Fruit fly (Drosophila melanogaster) whole organism, embryonic: ENCODE results near the gene ArfGAP3.

Experiments used
- Ada2b ChIP-seq: fragments of 200-800 bp; sonication (Bioruptor generic); IDR thresholded peaks from 2 replicates; pipeline ENCODE4 v1.3.6; 2022; ENCODE audit warnings: missing biosample characterization, missing genetic modification characterization
- Asciz ChIP-seq: fragments of 200-800 bp; sonication (Bioruptor generic); optimal IDR thresholded peaks from 2 replicates; lab custom pipeline; 2017; ENCODE audit warnings: missing biosample characterization, mild to moderate bottlenecking, missing genetic modification characterization, missing genetic modification reagents
- Atf-2 ChIP-seq: fragments of 200-800 bp; sonication (Bioruptor generic); optimal IDR thresholded peaks from 2 replicates; lab custom pipeline; 2016; ENCODE audit warnings: missing biosample characterization, missing genetic modification characterization
- B-H2 ChIP-seq: fragments of 200-800 bp; sonication (Bioruptor generic); optimal IDR thresholded peaks from 2 replicates; lab custom pipeline; 2018; ENCODE audit warnings: missing biosample characterization, mild to moderate bottlenecking, missing genetic modification characterization
- BEAF-32 ChIP-seq: fragments of 200-800 bp; sonication (Bioruptor generic); optimal IDR thresholded peaks from 3 replicates; lab custom pipeline; 2017; ENCODE audit warnings: missing biosample characterization, missing genetic modification characterization, mild to moderate bottlenecking, moderate library complexity, missing genetic modification reagents
- CG12744 ChIP-seq: fragments of 200-800 bp; sonication (Bioruptor generic); optimal IDR thresholded peaks from 2 replicates; lab custom pipeline; 2016; ENCODE audit warnings: missing biosample characterization, missing genetic modification characterization
- CG14050 ChIP-seq: fragments of 200-800 bp; sonication (Bioruptor generic); IDR thresholded peaks from 3 replicates; pipeline ENCODE4 v1.3.6; 2022; ENCODE audit warnings: missing biosample characterization, missing genetic modification characterization
- CG1529 ChIP-seq: fragments of 200-800 bp; sonication (Bioruptor generic); optimal IDR thresholded peaks from 3 replicates; lab custom pipeline; 2018; ENCODE audit warnings: missing biosample characterization, missing genetic modification characterization
- CG16813 ChIP-seq: fragments of 200-800 bp; sonication (Bioruptor generic); IDR thresholded peaks from 3 replicates; pipeline ENCODE4 v1.3.6; 2022; ENCODE audit warnings: missing biosample characterization, missing genetic modification characterization; ENCODE audit not compliant: partially characterized antibody
- CG17829 ChIP-seq: fragments of 200-800 bp; optimal IDR thresholded peaks from 2 replicates; lab custom pipeline; 2019; ENCODE audit warnings: missing biosample characterization, mild to moderate bottlenecking, missing genetic modification characterization, moderate library complexity
- CG2712 ChIP-seq: fragments of 200-800 bp; optimal IDR thresholded peaks from 3 replicates; lab custom pipeline; 2019; ENCODE audit warnings: missing biosample characterization, mild to moderate bottlenecking, missing genetic modification characterization, moderate library complexity
- CG31388 ChIP-seq: fragments of 200-800 bp; sonication (Bioruptor generic); optimal IDR thresholded peaks from 2 replicates; lab custom pipeline; 2016; ENCODE audit warnings: missing biosample characterization, missing genetic modification characterization
- CG3407 ChIP-seq: fragments of 200-800 bp; sonication (Bioruptor generic); optimal IDR thresholded peaks from 2 replicates; lab custom pipeline; 2018; ENCODE audit warnings: missing biosample characterization, mild to moderate bottlenecking, missing genetic modification characterization
- CG3838 ChIP-seq: fragments of 200-800 bp; sonication (Bioruptor generic); optimal IDR thresholded peaks from 3 replicates; lab custom pipeline; 2016; ENCODE audit warnings: missing biosample characterization, missing genetic modification characterization
- CG6791 ChIP-seq: fragments of 200-800 bp; sonication (Bioruptor generic); IDR thresholded peaks from 3 replicates; pipeline ENCODE4 v1.3.6; 2022; ENCODE audit warnings: missing biosample characterization, missing genetic modification characterization; ENCODE audit not compliant: partially characterized antibody
- CG7372 ChIP-seq: fragments of 200-800 bp; sonication (Bioruptor generic); IDR thresholded peaks from 2 replicates; pipeline ENCODE4 v1.3.6; 2022; ENCODE audit warnings: missing biosample characterization, missing genetic modification characterization
- CG7963 ChIP-seq: fragments of 200-800 bp; sonication (Bioruptor generic); IDR thresholded peaks from 3 replicates; pipeline ENCODE4 v1.3.6; 2022; ENCODE audit warnings: missing biosample characterization, missing genetic modification characterization; ENCODE audit not compliant: partially characterized antibody
- CG8290 ChIP-seq, 3 experiments: fragments of 200-800 bp; sonication (Bioruptor generic); optimal IDR thresholded peaks; 2 replicates each; lab custom pipeline; 2016 to 2019; ENCODE audit warnings: missing biosample characterization in 3 of 3, missing genetic modification characterization in 3 of 3, mild to moderate bottlenecking in 2 of 3, moderate library complexity in 1 of 3
- CG9932 ChIP-seq: fragments of 200-800 bp; sonication (Bioruptor generic); IDR thresholded peaks from 2 replicates; pipeline ENCODE4 v1.3.6; 2022; ENCODE audit warnings: missing biosample characterization, missing genetic modification characterization
- CoRest ChIP-seq: fragments of 200-800 bp; sonication (Bioruptor generic); optimal IDR thresholded peaks from 3 replicates; lab custom pipeline; 2018; ENCODE audit warnings: missing biosample characterization, mild to moderate bottlenecking, missing genetic modification characterization, moderate library complexity
- GATAe ChIP-seq: fragments of 200-800 bp; sonication (Bioruptor generic); conservative IDR thresholded peaks from 2 replicates; pipeline ENCODE4 v1.3.6; 2022; ENCODE audit warnings: missing biosample characterization, missing genetic modification characterization
- Hr3 ChIP-seq: fragments of 200-800 bp; sonication (Bioruptor generic); optimal IDR thresholded peaks from 3 replicates; lab custom pipeline; 2016; ENCODE audit warnings: missing biosample characterization, missing genetic modification characterization
- Hr51 ChIP-seq, 2 experiments: fragments of 200-800 bp; sonication (Bioruptor generic); optimal IDR thresholded peaks; 2 replicates in 1 of 2; 3 replicates in 1 of 2; lab custom pipeline; 2016 to 2018; ENCODE audit warnings: missing biosample characterization in 2 of 2, missing genetic modification characterization in 2 of 2, mild to moderate bottlenecking in 1 of 2, moderate library complexity in 1 of 2
- Nf-YB ChIP-seq: fragments of 200-800 bp; sonication (Bioruptor generic); optimal IDR thresholded peaks from 3 replicates; lab custom pipeline; 2019; ENCODE audit warnings: missing biosample characterization, mild to moderate bottlenecking, missing genetic modification characterization, moderate library complexity
- Taf1 ChIP-seq: fragments of 200-800 bp; sonication (Bioruptor generic); IDR thresholded peaks from 2 replicates; pipeline ENCODE4 v1.3.6; 2022; ENCODE audit warnings: missing biosample characterization, missing genetic modification characterization
- Trl ChIP-seq, 3 experiments: fragments of >200 bp in 2 of 3; fragments of 200-800 bp in 1 of 3; sonication (Bioruptor generic) in 1 of 3; optimal IDR thresholded peaks; 2 replicates in 1 of 3; 3 replicates in 2 of 3; lab custom pipeline; 2016 to 2017; ENCODE audit warnings: missing biosample characterization in 1 of 3, missing genetic modification characterization in 1 of 3
- Xbp1 ChIP-seq: fragments of 200-800 bp; sonication (Bioruptor generic); optimal IDR thresholded peaks from 3 replicates; lab custom pipeline; 2016; ENCODE audit warnings: missing biosample characterization, mild to moderate bottlenecking, missing genetic modification characterization
- YL-1 ChIP-seq: fragments of 200-800 bp; sonication (Bioruptor generic); optimal IDR thresholded peaks from 3 replicates; lab custom pipeline; 2017; ENCODE audit warnings: missing biosample characterization, mild to moderate bottlenecking, missing genetic modification characterization
- ab ChIP-seq: fragments of 200-800 bp; sonication (Bioruptor generic); optimal IDR thresholded peaks from 2 replicates; lab custom pipeline; 2016; ENCODE audit warnings: missing biosample characterization, missing genetic modification characterization
- ara ChIP-seq: fragments of 200-800 bp; sonication (Bioruptor generic); IDR thresholded peaks from 2 replicates; pipeline ENCODE4 v1.3.6; 2022; ENCODE audit warnings: missing biosample characterization, missing genetic modification characterization
- bab2 ChIP-seq: fragments of 200-800 bp; sonication (Bioruptor generic); optimal IDR thresholded peaks from 2 replicates; lab custom pipeline; 2016; ENCODE audit warnings: missing biosample characterization, missing genetic modification characterization
- cato ChIP-seq: fragments of 200-800 bp; sonication (Bioruptor generic); optimal IDR thresholded peaks from 2 replicates; lab custom pipeline; 2016; ENCODE audit warnings: missing biosample characterization, missing genetic modification characterization, borderline replicate concordance
- danr ChIP-seq: fragments of 200-800 bp; sonication (Bioruptor generic); IDR thresholded peaks from 2 replicates; pipeline ENCODE4 v1.3.6; 2022; ENCODE audit warnings: missing biosample characterization, missing genetic modification characterization
- dmrt11E ChIP-seq: fragments of 200-800 bp; sonication (Bioruptor generic); optimal IDR thresholded peaks from 3 replicates; lab custom pipeline; 2018; ENCODE audit warnings: missing biosample characterization, mild to moderate bottlenecking, missing genetic modification characterization, moderate library complexity
- kay ChIP-seq: fragments of 200-800 bp; sonication (Bioruptor generic); optimal IDR thresholded peaks from 2 replicates; lab custom pipeline; 2016; ENCODE audit warnings: missing biosample characterization, missing genetic modification characterization
- klu ChIP-seq: fragments of 200-800 bp; sonication (Bioruptor generic); IDR thresholded peaks from 2 replicates; pipeline ENCODE4 v1.3.6; 2022; ENCODE audit warnings: missing biosample characterization, missing genetic modification characterization
- otp ChIP-seq: fragments of 200-800 bp; sonication (Bioruptor generic); IDR thresholded peaks from 3 replicates; pipeline ENCODE4, ENCODE4 v1.3.6; 2022; ENCODE audit warnings: missing biosample characterization, missing genetic modification characterization
- pfk ChIP-seq: fragments of 200-800 bp; sonication (Bioruptor generic); optimal IDR thresholded peaks from 2 replicates; lab custom pipeline; 2018; ENCODE audit warnings: missing biosample characterization, mild to moderate bottlenecking, missing genetic modification characterization, moderate library complexity
- pum ChIP-seq: fragments of 200-800 bp; sonication (Bioruptor generic); optimal IDR thresholded peaks from 2 replicates; lab custom pipeline; 2016; ENCODE audit warnings: missing biosample characterization, missing genetic modification characterization
- sc ChIP-seq, 3 experiments: fragments of >200 bp in 2 of 3; fragments of 200-800 bp in 1 of 3; sonication (Bioruptor generic) in 1 of 3; optimal IDR thresholded peaks; 2 replicates in 2 of 3; 3 replicates in 1 of 3; lab custom pipeline; 2017; ENCODE audit warnings: mild to moderate bottlenecking in 1 of 3, missing biosample characterization in 1 of 3, missing genetic modification characterization in 1 of 3, missing genetic modification reagents in 1 of 3
- scrt ChIP-seq: fragments of 200-800 bp; sonication (Bioruptor generic); optimal IDR thresholded peaks from 2 replicates; lab custom pipeline; 2018; ENCODE audit warnings: missing biosample characterization, mild to moderate bottlenecking, missing genetic modification characterization, moderate library complexity
- sens-2 ChIP-seq: fragments of 200-800 bp; sonication (Bioruptor generic); IDR thresholded peaks from 2 replicates; pipeline ENCODE4 v1.3.6; 2022; ENCODE audit warnings: missing biosample characterization, missing genetic modification characterization
- seq ChIP-seq: fragments of 200-800 bp; sonication (Bioruptor generic); IDR thresholded peaks from 2 replicates; pipeline ENCODE4 v1.3.6; 2022; ENCODE audit warnings: missing biosample characterization, missing genetic modification characterization
- sisA ChIP-seq: fragments of 200-800 bp; sonication (Bioruptor generic); IDR thresholded peaks from 2 replicates; pipeline ENCODE4 v1.3.6; 2022; ENCODE audit warnings: missing biosample characterization, missing genetic modification characterization
- tap ChIP-seq: fragments of 200-800 bp; optimal IDR thresholded peaks from 3 replicates; lab custom pipeline; 2019; ENCODE audit warnings: missing biosample characterization, mild to moderate bottlenecking, missing genetic modification characterization, moderate library complexity
- toy ChIP-seq: fragments of 200-800 bp; sonication (Bioruptor generic); IDR thresholded peaks from 2 replicates; pipeline ENCODE4 v1.3.6; 2022; ENCODE audit warnings: missing biosample characterization, missing genetic modification characterization
- twi ChIP-seq: fragments of 200-800 bp; optimal IDR thresholded peaks from 2 replicates; lab custom pipeline; 2019; ENCODE audit warnings: missing biosample characterization, mild to moderate bottlenecking, missing genetic modification characterization, moderate library complexity
- zen2 ChIP-seq: fragments of 200-800 bp; sonication (Bioruptor generic); IDR thresholded peaks from 3 replicates; pipeline ENCODE4 v1.3.6; 2022; ENCODE audit warnings: missing biosample characterization, missing genetic modification characterization; ENCODE audit not compliant: partially characterized antibody

ArfGAP3 gene

dm6 chr3L:22717137-22717767 is at the start of gene ArfGAP3, which contains the start of gene CG32452 (continued):
- peak; percentile 77 for TF ChIP-seq Ada2b (GFP tag; lab: Robert Waterston, UW)
- TF ChIP-seq Trl (optimal IDR thresholded peaks at IDR 0.05; lab: Kevin White, UChicago): no peak
- peak; percentile 55 for TF ChIP-seq Trl (GFP tag; optimal IDR thresholded peaks at IDR 0.05; lab: Kevin White, UChicago)
- TF ChIP-seq Hr3 (GFP tag; lab: Kevin White, UChicago): peak; percentile 67
- TF ChIP-seq Nf-YB (GFP tag; lab: Kevin White, UChicago): peak; percentile 52
- peak; percentile 76 for TF ChIP-seq cato
- TF ChIP-seq toy: no peak
- no peak for TF ChIP-seq ab (GFP tag; lab: Kevin White, UChicago)
- TF ChIP-seq CG1529 (GFP tag; lab: Kevin White, UChicago): peak; percentile 29
- peak; percentile 66 for TF ChIP-seq CG8290 (GFP tag; optimal IDR thresholded peaks at IDR 0.05; lab: Kevin White, UChicago)
- TF ChIP-seq CG8290 (tag; optimal IDR thresholded peaks at IDR 0.05; lab: Kevin White, UChicago): peak; percentile 24 to 71
- TF ChIP-seq CG14050 (GFP tag; lab: Robert Waterston, UW): peak; percentile 61
- no peak for TF ChIP-seq GATAe
- TF ChIP-seq CG6791 (GFP tag; lab: Robert Waterston, UW): no peak; the same call in 2 of the 3 replicates
- TF ChIP-seq CG17829 (tag; lab: Kevin White, UChicago): peak; percentile 82
- peak; percentile 64 for TF ChIP-seq sisA (GFP tag; lab: Robert Waterston, UW)
- TF ChIP-seq ara: peak; percentile 53
- peak; percentile 60 for TF ChIP-seq tap
- peak; percentile 37 for TF ChIP-seq CG31388 (GFP tag; lab: Kevin White, UChicago)
- TF ChIP-seq Hr51 (GFP tag; optimal IDR thresholded peaks at IDR 0.05; lab: Kevin White, UChicago): peak; percentile 52 to 75
- peak; percentile 75 for TF ChIP-seq BEAF-32 (GFP tag; lab: Kevin White, UChicago)
- peak; percentile 27; the same call in 2 of the 3 replicates for TF ChIP-seq zen2 (GFP tag; lab: Robert Waterston, UW)
- TF ChIP-seq dmrt11E (tag; lab: Kevin White, UChicago): peak; percentile 67
- peak; percentile 74 for TF ChIP-seq CG7372 (GFP tag; lab: Robert Waterston, UW)
- TF ChIP-seq sc (optimal IDR thresholded peaks at IDR 0.05; lab: Kevin White, UChicago): no peak
- peak; percentile 34 for TF ChIP-seq sc (GFP tag; optimal IDR thresholded peaks at IDR 0.05; lab: Kevin White, UChicago)
- TF ChIP-seq CG9932 (GFP tag; lab: Robert Waterston, UW): peak; percentile 90
- no peak for TF ChIP-seq sens-2 (GFP tag; lab: Robert Waterston, UW)
- TF ChIP-seq CG3838 (GFP tag; lab: Kevin White, UChicago): peak; percentile 54
- TF ChIP-seq CG3407 (GFP tag; lab: Kevin White, UChicago): peak; percentile 45
- TF ChIP-seq twi (tag; lab: Kevin White, UChicago): peak; percentile 62
- peak; percentile 62 for TF ChIP-seq YL-1 (GFP tag; lab: Kevin White, UChicago)
- TF ChIP-seq klu: peak; percentile 63; the same call in 1 of the 2 replicates
- no peak for TF ChIP-seq Atf-2 (GFP tag; lab: Kevin White, UChicago)
- peak; percentile 64 for TF ChIP-seq CG16813 (GFP tag; lab: Robert Waterston, UW)
- peak; percentile 85 for TF ChIP-seq Xbp1 (GFP tag; lab: Kevin White, UChicago)
- TF ChIP-seq Taf1 (GFP tag; lab: Robert Waterston, UW): no peak
- peak; percentile 72 for TF ChIP-seq B-H2
- peak; percentile 78 for TF ChIP-seq pfk (GFP tag; lab: Kevin White, UChicago)
- TF ChIP-seq otp (GFP tag; lab: Robert Waterston, UW): no peak
- no peak for TF ChIP-seq scrt (GFP tag; lab: Kevin White, UChicago)
- 0 out of 2 replicates have a peak, but pooled peaks have one; percentile 27 for TF ChIP-seq danr (GFP tag; lab: Robert Waterston, UW)
- peak; percentile 70 for TF ChIP-seq pum (GFP tag; lab: Kevin White, UChicago)
- TF ChIP-seq Asciz: peak; percentile 25
- peak; percentile 67 for TF ChIP-seq bab2 (GFP tag; lab: Kevin White, UChicago)
- TF ChIP-seq kay (GFP tag; lab: Kevin White, UChicago): peak; percentile 42
- TF ChIP-seq CG12744 (GFP tag; lab: Kevin White, UChicago): no peak
- peak; percentile 56; the same call in 1 of the 2 replicates for TF ChIP-seq seq
- peak; percentile 84 for TF ChIP-seq CoRest (tag; lab: Kevin White, UChicago)
- no peak for TF ChIP-seq CG7963 (GFP tag; lab: Robert Waterston, UW)
- peak; percentile 80 for TF ChIP-seq CG2712 (tag; lab: Kevin White, UChicago)
